Fruit fly (Drosophila melanogaster): Measurements from ENCODE around the gene Nplp2.

Nplp2 gene

dm6 chr3L:13403141-13403867, 47.1 kb downstream of the Nplp2 start:
- no peak for TF ChIP-seq CTCF (optimal IDR thresholded peaks at IDR 0.05)
- TF ChIP-seq CG8478 (optimal IDR thresholded peaks at IDR 0.05) = no peak
